Worm (Caenorhabditis elegans) whole organism, young adult: ENCODE measurements around the gene srf-3.

Experiments
- F39B2.1 ChIP-seq: fragments of 200-800 bp; sonication (Bioruptor generic); IDR thresholded peaks from 2 replicates; pipeline ENCODE4 v1.3.6; 2022; ENCODE audit warnings: missing genetic modification reagents, missing genetic modification characterization, missing compliant biosample characterization
- Y53G8AR.9 ChIP-seq: fragments of 200-800 bp; sonication (Bioruptor generic); conservative IDR thresholded peaks from 2 replicates; pipeline ENCODE4 v1.3.6; 2022; ENCODE audit warnings: missing genetic modification reagents, missing genetic modification characterization, missing compliant biosample characterization
- ama-1 ChIP-seq, 3 experiments: fragments of 150-350 bp in 1 of 3; sonication (generic microtip) in 2 of 3; optimal IDR thresholded peaks; 2 replicates each; lab custom pipeline; 2014 to 2018; ENCODE audit warnings: missing biosample characterization in 2 of 3, missing genetic modification characterization in 2 of 3, missing genetic modification reagents in 2 of 3
- gei-17 ChIP-seq: fragments of 200-800 bp; sonication (Bioruptor generic); optimal IDR thresholded peaks from 2 replicates; lab custom pipeline; 2018; ENCODE audit warnings: mild to moderate bottlenecking, missing genetic modification characterization, missing compliant biosample characterization
- hmg-1.2 ChIP-seq: fragments of 200-800 bp; sonication (Bioruptor generic); IDR thresholded peaks from 2 replicates; pipeline ENCODE4 v1.3.6; 2022; ENCODE audit warnings: missing genetic modification reagents, missing genetic modification characterization, missing compliant biosample characterization
- nhr-80 ChIP-seq: sonication (generic microtip); optimal IDR thresholded peaks from 2 replicates; lab custom pipeline; 2016; ENCODE audit warnings: missing genetic modification characterization, missing compliant biosample characterization
- nhr-90 ChIP-seq: sonication (generic microtip); optimal IDR thresholded peaks from 2 replicates; lab custom pipeline; 2016; ENCODE audit warnings: missing genotype, mild to moderate bottlenecking, missing genetic modification characterization, missing compliant biosample characterization
- tbx-9 ChIP-seq: sonication (generic microtip); optimal IDR thresholded peaks from 2 replicates; lab custom pipeline; 2016; ENCODE audit warnings: borderline replicate concordance, missing genetic modification characterization, inconsistent platforms, missing compliant biosample characterization

DNA sequence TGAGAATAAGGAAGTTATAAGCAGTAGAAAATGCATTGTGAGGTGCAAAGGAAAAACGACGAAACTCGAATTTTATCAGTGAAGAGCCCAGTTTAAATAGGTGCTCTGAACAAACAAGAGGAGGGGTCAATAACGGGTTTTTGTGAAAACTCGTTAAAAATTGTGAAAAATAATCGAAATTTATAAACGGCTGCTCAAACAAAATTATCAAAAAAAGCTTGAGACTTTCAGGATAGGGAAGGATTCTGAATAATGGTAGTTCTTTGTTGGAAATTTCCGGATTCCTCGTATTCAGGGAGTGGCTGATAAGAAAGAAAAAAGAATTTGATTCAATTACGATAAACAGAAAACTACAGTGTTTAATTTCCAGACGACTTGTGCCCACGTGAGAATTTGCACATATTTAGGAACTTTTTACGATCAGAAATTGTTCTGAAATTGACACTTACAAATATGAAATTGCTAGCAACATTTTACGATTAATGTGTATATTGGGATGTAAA lies 22.2 kb downstream of the srf-3 start, which contains the start of gene clec-187:
- TF ChIP-seq nhr-90 (tag; lab: Kevin White, UChicago) (no peak), ama-1 (optimal IDR thresholded peaks at IDR 0.05; lab: Kevin White, UChicago) (no peak), ama-1 (GFP tag; optimal IDR thresholded peaks at IDR 0.05; lab: Kevin White, UChicago) (no peak), tbx-9 (no peak), gei-17 (GFP tag; lab: Kevin White, UChicago) (no peak), Y53G8AR.9 (GFP tag; lab: Robert Waterston, UW) (no peak), F39B2.1 (GFP tag; lab: Robert Waterston, UW) (no peak), nhr-80 (no peak), hmg-1.2 (GFP tag; lab: Robert Waterston, UW) (no peak)
